Fruit fly (Drosophila melanogaster) whole organism, embryonic: Measurements from ENCODE around the gene CG4467.

Source experiments
- B-H1 ChIP-seq: fragments of 200-800 bp; sonication (Bioruptor generic); IDR thresholded peaks from 3 replicates; pipeline ENCODE4 v1.3.6; 2022; ENCODE audit warnings: missing biosample characterization, missing genetic modification characterization
- Bdp1 ChIP-seq: fragments of 200-800 bp; sonication (Bioruptor generic); optimal IDR thresholded peaks from 3 replicates; lab custom pipeline; 2016; ENCODE audit warnings: missing biosample characterization, missing genetic modification characterization
- Bgb ChIP-seq: fragments of 200-800 bp; sonication (Bioruptor generic); IDR thresholded peaks from 2 replicates; pipeline ENCODE4 v1.3.6; 2022; ENCODE audit warnings: missing biosample characterization, missing genetic modification characterization; ENCODE audit not compliant: partially characterized antibody
- CG10654 ChIP-seq: fragments of 200-800 bp; sonication (Bioruptor generic); optimal IDR thresholded peaks from 2 replicates; lab custom pipeline; 2016; ENCODE audit warnings: missing biosample characterization, missing genetic modification characterization
- CG12219 ChIP-seq: fragments of 200-800 bp; sonication (Bioruptor generic); optimal IDR thresholded peaks from 3 replicates; lab custom pipeline; 2018; ENCODE audit warnings: missing biosample characterization, mild to moderate bottlenecking, missing genetic modification characterization
- CG30431 ChIP-seq: fragments of 200-800 bp; sonication (Bioruptor generic); optimal IDR thresholded peaks from 2 replicates; lab custom pipeline; 2017; ENCODE audit warnings: missing biosample characterization, missing genetic modification characterization
- CG31441 ChIP-seq: fragments of 200-800 bp; sonication (Bioruptor generic); IDR thresholded peaks from 2 replicates; pipeline ENCODE4 v1.3.6; 2022; ENCODE audit warnings: missing biosample characterization, missing genetic modification characterization
- CG3163 ChIP-seq: fragments of 200-800 bp; sonication (Bioruptor generic); optimal IDR thresholded peaks from 3 replicates; lab custom pipeline; 2016; ENCODE audit warnings: missing biosample characterization, missing genetic modification characterization
- CG32772 ChIP-seq: fragments of 200-800 bp; sonication (Bioruptor generic); IDR thresholded peaks from 2 replicates; pipeline ENCODE4 v1.3.6; 2022; ENCODE audit warnings: missing biosample characterization, missing genetic modification characterization
- CG5245 ChIP-seq: fragments of 200-800 bp; sonication (Bioruptor generic); optimal IDR thresholded peaks from 3 replicates; lab custom pipeline; 2016; ENCODE audit warnings: missing biosample characterization, missing genetic modification characterization
- CG7271 ChIP-seq: fragments of 200-800 bp; sonication (Bioruptor generic); optimal IDR thresholded peaks from 2 replicates; lab custom pipeline; 2018; ENCODE audit warnings: missing biosample characterization, mild to moderate bottlenecking, missing genetic modification characterization, moderate library complexity
- Dad ChIP-seq: fragments of 200-800 bp; sonication (Bioruptor generic); optimal IDR thresholded peaks from 3 replicates; lab custom pipeline; 2016; ENCODE audit warnings: missing biosample characterization, missing genetic modification characterization
- Dek ChIP-seq: fragments of 200-800 bp; sonication (Bioruptor generic); optimal IDR thresholded peaks from 3 replicates; lab custom pipeline; 2019; ENCODE audit warnings: missing biosample characterization, mild to moderate bottlenecking, missing genetic modification characterization, moderate library complexity
- E2f1 ChIP-seq: fragments of 200-800 bp; sonication (Bioruptor generic); IDR thresholded peaks from 2 replicates; pipeline ENCODE4 v1.3.6; 2022; ENCODE audit warnings: missing biosample characterization, missing genetic modification characterization
- Elba2 ChIP-seq: fragments of 200-800 bp; sonication (Bioruptor generic); optimal IDR thresholded peaks from 3 replicates; lab custom pipeline; 2016; ENCODE audit warnings: missing biosample characterization, missing genetic modification characterization
- Fer3 ChIP-seq: fragments of 200-800 bp; sonication (Bioruptor generic); optimal IDR thresholded peaks from 2 replicates; lab custom pipeline; 2018; ENCODE audit warnings: missing biosample characterization, mild to moderate bottlenecking, missing genetic modification characterization, moderate library complexity
- HHEX ChIP-seq: fragments of 200-800 bp; sonication (Bioruptor generic); optimal IDR thresholded peaks from 3 replicates; lab custom pipeline; 2017; ENCODE audit warnings: missing biosample characterization, mild to moderate bottlenecking, missing genetic modification characterization, missing genetic modification reagents
- HLHmδ ChIP-seq: fragments of 200-800 bp; sonication (Bioruptor generic); optimal IDR thresholded peaks from 2 replicates; lab custom pipeline; 2018; ENCODE audit warnings: missing biosample characterization, mild to moderate bottlenecking, missing genetic modification characterization, moderate library complexity
- HmgZ ChIP-seq: fragments of 200-800 bp; sonication (Bioruptor generic); optimal IDR thresholded peaks from 2 replicates; lab custom pipeline; 2018; ENCODE audit warnings: missing biosample characterization, mild to moderate bottlenecking, missing genetic modification characterization
- Hmx ChIP-seq: fragments of 200-800 bp; sonication (Bioruptor generic); optimal IDR thresholded peaks from 2 replicates; lab custom pipeline; 2016; ENCODE audit warnings: missing biosample characterization, missing genetic modification characterization
- Jarid2 ChIP-seq: fragments of 200-800 bp; sonication (Bioruptor generic); optimal IDR thresholded peaks from 3 replicates; lab custom pipeline; 2017; ENCODE audit warnings: mild to moderate bottlenecking, missing biosample characterization, missing genetic modification reagents, missing genetic modification characterization
- Lim3 ChIP-seq: fragments of 200-800 bp; sonication (Bioruptor generic); IDR thresholded peaks from 2 replicates; pipeline ENCODE4 v1.3.6; 2022; ENCODE audit warnings: missing biosample characterization, missing genetic modification characterization
- Lpt ChIP-seq: fragments of >200 bp; optimal IDR thresholded peaks from 2 replicates; lab custom pipeline; 2018; ENCODE audit warnings: missing biosample characterization, missing genetic modification characterization
- NFAT ChIP-seq: fragments of 200-800 bp; sonication (Bioruptor generic); IDR thresholded peaks from 2 replicates; pipeline ENCODE4 v1.3.6; 2022; ENCODE audit warnings: missing biosample characterization, missing genetic modification characterization
- Rfx ChIP-seq: fragments of 200-800 bp; sonication (Bioruptor generic); IDR thresholded peaks from 2 replicates; pipeline ENCODE4 v1.3.6; 2022; ENCODE audit warnings: missing biosample characterization, missing genetic modification characterization
- Sry-β ChIP-seq: fragments of 200-800 bp; sonication (Bioruptor generic); optimal IDR thresholded peaks from 2 replicates; lab custom pipeline; 2018; ENCODE audit warnings: missing biosample characterization, mild to moderate bottlenecking, missing genetic modification characterization, moderate library complexity
- ash1 ChIP-seq: fragments of 200-800 bp; sonication (Bioruptor generic); optimal IDR thresholded peaks from 2 replicates; lab custom pipeline; 2018; ENCODE audit warnings: missing biosample characterization, mild to moderate bottlenecking, missing genetic modification characterization
- cad ChIP-seq: fragments of >200 bp; optimal IDR thresholded peaks from 2 replicates; lab custom pipeline; 2017; ENCODE audit warnings: missing biosample characterization, missing genetic modification characterization
- crc ChIP-seq: fragments of 200-800 bp; sonication (Bioruptor generic); optimal IDR thresholded peaks from 2 replicates; lab custom pipeline; 2016; ENCODE audit warnings: missing biosample characterization, missing genetic modification characterization
- crol ChIP-seq: fragments of 200-800 bp; sonication (Bioruptor generic); IDR thresholded peaks from 2 replicates; pipeline ENCODE4 v1.3.6; 2022; ENCODE audit warnings: missing biosample characterization, missing genetic modification characterization
- dati ChIP-seq: fragments of 200-800 bp; sonication (Bioruptor generic); IDR thresholded peaks from 2 replicates; pipeline ENCODE4 v1.3.6; 2022; ENCODE audit warnings: missing biosample characterization, missing genetic modification characterization
- esg ChIP-seq: fragments of 200-800 bp; sonication (Bioruptor generic); conservative IDR thresholded peaks from 2 replicates; pipeline ENCODE4 v1.3.6; 2022; ENCODE audit warnings: missing biosample characterization, missing genetic modification characterization
- fd3F ChIP-seq: fragments of 200-800 bp; sonication (Bioruptor generic); optimal IDR thresholded peaks from 2 replicates; lab custom pipeline; 2018; ENCODE audit warnings: missing biosample characterization, mild to moderate bottlenecking, missing genetic modification characterization, moderate library complexity
- fd64A ChIP-seq: fragments of 200-800 bp; sonication (Bioruptor generic); optimal IDR thresholded peaks from 3 replicates; lab custom pipeline; 2018; ENCODE audit warnings: missing biosample characterization, mild to moderate bottlenecking, missing genetic modification characterization
- fd96Cb ChIP-seq: fragments of 200-800 bp; sonication (Bioruptor generic); optimal IDR thresholded peaks from 2 replicates; lab custom pipeline; 2018; ENCODE audit warnings: missing biosample characterization, mild to moderate bottlenecking, missing genetic modification characterization, moderate library complexity
- gt ChIP-seq: fragments of 200-800 bp; sonication (Bioruptor generic); IDR thresholded peaks from 2 replicates; pipeline ENCODE4 v1.3.6; 2022; ENCODE audit warnings: missing biosample characterization, missing genetic modification characterization
- hkb ChIP-seq, 2 experiments: fragments of 200-800 bp in 1 of 2; fragments of >200 bp in 1 of 2; sonication (Bioruptor generic) in 1 of 2; IDR thresholded peaks in 1 of 2; optimal IDR thresholded peaks in 1 of 2; 2 replicates each; pipeline versions ENCODE4 v1.3.6 to Lab custom; 2017 to 2022; ENCODE audit warnings: missing biosample characterization in 1 of 2, missing genetic modification characterization in 1 of 2
- hth ChIP-seq: fragments of >200 bp; optimal IDR thresholded peaks from 2 replicates; lab custom pipeline; 2017; ENCODE audit warnings: inconsistent platforms
- ind ChIP-seq: fragments of 200-800 bp; sonication (Bioruptor generic); optimal IDR thresholded peaks from 3 replicates; lab custom pipeline; 2016; ENCODE audit warnings: missing biosample characterization, missing genetic modification characterization
- jigr1 ChIP-seq: fragments of 200-800 bp; sonication (Bioruptor generic); IDR thresholded peaks from 3 replicates; pipeline ENCODE4 v1.3.6; 2022; ENCODE audit warnings: missing biosample characterization, missing genetic modification characterization
- lilli ChIP-seq: fragments of 200-800 bp; sonication (Bioruptor generic); optimal IDR thresholded peaks from 3 replicates; lab custom pipeline; 2016; ENCODE audit warnings: missing biosample characterization, missing genetic modification characterization
- nerfin-1 ChIP-seq: fragments of 200-800 bp; sonication (Bioruptor generic); optimal IDR thresholded peaks from 3 replicates; lab custom pipeline; 2019; ENCODE audit warnings: missing biosample characterization, mild to moderate bottlenecking, missing genetic modification characterization, moderate library complexity
- oc ChIP-seq: fragments of 200-800 bp; sonication (Bioruptor generic); optimal IDR thresholded peaks from 2 replicates; lab custom pipeline; 2018; ENCODE audit warnings: missing biosample characterization, mild to moderate bottlenecking, missing genetic modification characterization, moderate library complexity
- pzg ChIP-seq: fragments of 200-800 bp; sonication (Bioruptor generic); optimal IDR thresholded peaks from 3 replicates; lab custom pipeline; 2018; ENCODE audit warnings: missing biosample characterization, mild to moderate bottlenecking, missing genetic modification characterization, moderate library complexity
- slp2 ChIP-seq: fragments of 200-800 bp; sonication (Bioruptor generic); optimal IDR thresholded peaks from 2 replicates; lab custom pipeline; 2016; ENCODE audit warnings: missing biosample characterization, missing genetic modification characterization
- tgo ChIP-seq: fragments of 200-800 bp; sonication (Bioruptor generic); IDR thresholded peaks from 3 replicates; pipeline ENCODE4 v1.3.6; 2022; ENCODE audit warnings: missing biosample characterization, missing genetic modification characterization
- tll ChIP-seq, 2 experiments: fragments of 200-800 bp in 1 of 2; fragments of >200 bp in 1 of 2; sonication (Bioruptor generic) in 1 of 2; optimal IDR thresholded peaks; 2 replicates each; lab custom pipeline; 2017 to 2019; ENCODE audit warnings: missing biosample characterization in 2 of 2, missing genetic modification characterization in 2 of 2, mild to moderate bottlenecking in 1 of 2, moderate library complexity in 1 of 2
- yki ChIP-seq: fragments of >200 bp; optimal IDR thresholded peaks from 3 replicates; lab custom pipeline; 2018
- zen ChIP-seq: fragments of 200-800 bp; sonication (Bioruptor generic); optimal IDR thresholded peaks from 3 replicates; lab custom pipeline; 2018; ENCODE audit warnings: missing biosample characterization, mild to moderate bottlenecking, missing genetic modification characterization, moderate library complexity
- zfh2 ChIP-seq: fragments of 200-800 bp; sonication (Bioruptor generic); optimal IDR thresholded peaks from 2 replicates; lab custom pipeline; 2016; ENCODE audit warnings: missing biosample characterization, missing genetic modification characterization

The CG4467 gene

dm6 chr3R:23297132-23297862, 48.6 kb upstream of the CG4467 start (continued):
- TF ChIP-seq Rfx (GFP tag; lab: Robert Waterston, UW) (peak; percentile 54; the same call in 1 of the 2 replicates), fd3F (GFP tag; lab: Kevin White, UChicago) (no peak), fd96Cb (tag; lab: Kevin White, UChicago) (peak; percentile 58), jigr1 (GFP tag; lab: Robert Waterston, UW) (no peak), hkb (optimal IDR thresholded peaks at IDR 0.05; lab: Kevin White, UChicago) (no peak), hkb (GFP tag; IDR thresholded peaks at IDR 0.05; lab: Robert Waterston, UW) (peak; percentile 20; the same call in 1 of the 2 replicates), Elba2 (no peak), HLHmδ (GFP tag; lab: Kevin White, UChicago) (peak; percentile 76), cad (no peak), Bgb (GFP tag; lab: Robert Waterston, UW) (no peak), CG3163 (no peak), Dek (no peak), CG31441 (peak; percentile 38; the same call in 1 of the 2 replicates), yki (lab: Kevin White, UChicago) (no peak), CG10654 (GFP tag; lab: Kevin White, UChicago) (peak; percentile 20), Hmx (GFP tag; lab: Kevin White, UChicago) (no peak), E2f1 (GFP tag; lab: Robert Waterston, UW) (no peak), dati (GFP tag; lab: Robert Waterston, UW) (no peak), B-H1 (GFP tag; lab: Robert Waterston, UW) (no peak), HHEX (GFP tag; lab: Kevin White, UChicago) (peak; percentile 50), ind (GFP tag; lab: Kevin White, UChicago) (no peak), NFAT (GFP tag; lab: Robert Waterston, UW) (no peak), tll (GFP tag; optimal IDR thresholded peaks at IDR 0.05; lab: Kevin White, UChicago) (no peak), CG32772 (GFP tag; lab: Robert Waterston, UW) (no peak), Sry-β (GFP tag; lab: Kevin White, UChicago) (no peak), Lim3 (GFP tag; lab: Robert Waterston, UW) (no peak), zfh2 (GFP tag; lab: Kevin White, UChicago) (no peak), Fer3 (tag; lab: Kevin White, UChicago) (no peak), oc (tag; lab: Kevin White, UChicago) (no peak), nerfin-1 (no peak), esg (GFP tag; lab: Robert Waterston, UW) (no peak), tgo (GFP tag; lab: Robert Waterston, UW) (0 out of 3 replicates have a peak, but pooled peaks have one; percentile 33), Dad (GFP tag; lab: Kevin White, UChicago) (no peak), fd64A (GFP tag; lab: Kevin White, UChicago) (no peak), lilli (GFP tag; lab: Kevin White, UChicago) (no peak), Bdp1 (GFP tag; lab: Kevin White, UChicago) (no peak), slp2 (GFP tag; lab: Kevin White, UChicago) (no peak), Lpt (GFP tag; lab: Kevin White, UChicago) (no peak), zen (tag; lab: Kevin White, UChicago) (peak; percentile 39), ash1 (GFP tag; lab: Kevin White, UChicago) (no peak), hth (lab: Kevin White, UChicago) (no peak), CG30431 (GFP tag; lab: Kevin White, UChicago) (no peak), crc (GFP tag; lab: Kevin White, UChicago) (no peak), gt (GFP tag; lab: Robert Waterston, UW) (no peak), CG7271 (tag; lab: Kevin White, UChicago) (no peak), pzg (GFP tag; lab: Kevin White, UChicago) (no peak), CG5245 (GFP tag; lab: Kevin White, UChicago) (peak; percentile 15), crol (GFP tag; lab: Robert Waterston, UW) (no peak), Jarid2 (GFP tag; lab: Kevin White, UChicago) (peak; percentile 6), CG12219 (GFP tag; lab: Kevin White, UChicago) (no peak), HmgZ (tag; lab: Kevin White, UChicago) (no peak)
